Worm (Caenorhabditis elegans) whole organism, L1 larva: Measurements from ENCODE around the gene exc-6.

Experiments used
- C04F5.9 ChIP-seq: sonication (generic microtip); optimal IDR thresholded peaks from 2 replicates; lab custom pipeline; 2016; ENCODE audit warnings: missing genetic modification characterization, missing compliant biosample characterization
- C34B4.2 ChIP-seq: sonication (generic microtip); optimal IDR thresholded peaks from 2 replicates; lab custom pipeline; 2017; ENCODE audit warnings: mild to moderate bottlenecking, missing genetic modification characterization, missing compliant biosample characterization
- F16B12.6 ChIP-seq: fragments of 150-350 bp; optimal IDR thresholded peaks from 2 replicates; lab custom pipeline; 2014; ENCODE audit warnings: missing biosample characterization, missing genetic modification characterization
- ama-1 ChIP-seq: fragments of 150-350 bp; optimal IDR thresholded peaks from 2 replicates; lab custom pipeline; 2014
- ceh-8 ChIP-seq: fragments of 200-800 bp; sonication (Bioruptor generic); optimal IDR thresholded peaks from 2 replicates; lab custom pipeline; 2018; ENCODE audit warnings: mild to moderate bottlenecking, missing genetic modification characterization, moderate library complexity, missing compliant biosample characterization
- ceh-82 ChIP-seq, 3 experiments: fragments of 150-350 bp in 1 of 3; sonication (generic microtip) in 2 of 3; optimal IDR thresholded peaks; 2 replicates each; lab custom pipeline; 2014 to 2017; ENCODE audit warnings: missing biosample characterization in 3 of 3, missing genetic modification characterization in 3 of 3
- ceh-90 ChIP-seq: sonication (generic microtip); optimal IDR thresholded peaks from 2 replicates; lab custom pipeline; 2016; ENCODE audit warnings: missing genetic modification characterization, missing compliant biosample characterization
- dpl-1 ChIP-seq, 3 experiments: fragments of 150-350 bp in 2 of 3; sonication (generic microtip) in 1 of 3; optimal IDR thresholded peaks; 2 replicates each; lab custom pipeline; 2014 to 2017; ENCODE audit warnings: missing biosample characterization in 3 of 3, missing genetic modification characterization in 3 of 3, missing genetic modification reagents in 3 of 3
- dsc-1 ChIP-seq: sonication (generic microtip); optimal IDR thresholded peaks from 2 replicates; lab custom pipeline; 2016; ENCODE audit warnings: mild to moderate bottlenecking, missing genetic modification characterization, missing compliant biosample characterization
- efl-1 ChIP-seq, 4 experiments: fragments of 150-350 bp; optimal IDR thresholded peaks in 3 of 4; peaks in 1 of 4; 1 replicate in 1 of 4; 2 replicates in 3 of 4; lab custom pipeline; 2014; ENCODE audit warnings: missing biosample characterization in 2 of 4, missing genetic modification characterization in 2 of 4, missing genetic modification reagents in 2 of 4
- elt-2 ChIP-seq: sonication (generic microtip); optimal IDR thresholded peaks from 2 replicates; lab custom pipeline; 2016; ENCODE audit warnings: missing genetic modification characterization, mild to moderate bottlenecking, inconsistent platforms, missing compliant biosample characterization, missing genetic modification reagents
- elt-3 ChIP-seq, 6 experiments: fragments of 150-350 bp in 1 of 6; sonication (generic microtip); optimal IDR thresholded peaks; 2 replicates each; lab custom pipeline; 2017 to 2018; ENCODE audit warnings: missing biosample characterization in 6 of 6, missing genetic modification characterization in 6 of 6, inconsistent platforms in 1 of 6
- fkh-10 ChIP-seq: sonication (generic microtip); optimal IDR thresholded peaks from 2 replicates; lab custom pipeline; 2017; ENCODE audit warnings: missing biosample characterization, missing genetic modification reagents, missing genetic modification characterization
- fkh-4 ChIP-seq: sonication (generic microtip); optimal IDR thresholded peaks from 2 replicates; lab custom pipeline; 2016; ENCODE audit warnings: missing compliant biosample characterization, missing genetic modification characterization, borderline replicate concordance
- grh-1 ChIP-seq: fragments of 200-800 bp; sonication (Bioruptor generic); IDR thresholded peaks from 2 replicates; pipeline ENCODE4 v1.3.6; 2022; ENCODE audit warnings: missing genetic modification reagents, missing genetic modification characterization, missing compliant biosample characterization
- hlh-4 ChIP-seq: sonication (generic microtip); optimal IDR thresholded peaks from 2 replicates; lab custom pipeline; 2016; ENCODE audit warnings: mild to moderate bottlenecking, missing genetic modification characterization, missing compliant biosample characterization
- hpl-2 ChIP-seq: fragments of 150-350 bp; optimal IDR thresholded peaks from 2 replicates; lab custom pipeline; 2014; ENCODE audit warnings: missing biosample characterization, missing genetic modification reagents, missing genetic modification characterization
- lin-15B ChIP-seq: fragments of 150-350 bp; sonication (generic microtip); optimal IDR thresholded peaks from 3 replicates; lab custom pipeline; 2014; ENCODE audit warnings: missing biosample characterization, missing genetic modification characterization
- lin-35 ChIP-seq, 2 experiments: fragments of 150-350 bp; optimal IDR thresholded peaks; 2 replicates each; lab custom pipeline; 2014; ENCODE audit warnings: missing biosample characterization in 2 of 2, missing genetic modification characterization in 2 of 2, missing genetic modification reagents in 2 of 2
- lir-3 ChIP-seq: sonication (generic microtip); optimal IDR thresholded peaks from 2 replicates; lab custom pipeline; 2016; ENCODE audit warnings: mild to moderate bottlenecking, missing genetic modification characterization, moderate library complexity, missing compliant biosample characterization; ENCODE audit not compliant: poor library complexity
- lsy-2 ChIP-seq, 2 experiments: fragments of 150-350 bp; optimal IDR thresholded peaks; 2 replicates each; lab custom pipeline; 2014; ENCODE audit warnings: missing biosample characterization in 2 of 2, missing genetic modification characterization in 2 of 2
- mab-9 ChIP-seq: fragments of 200-800 bp; sonication (Bioruptor generic); IDR thresholded peaks from 2 replicates; pipeline ENCODE4 v1.3.6; 2022; ENCODE audit warnings: missing genetic modification reagents, missing genetic modification characterization, missing compliant biosample characterization
- mdl-1 ChIP-seq, 2 experiments: fragments of 150-350 bp; optimal IDR thresholded peaks; 2 replicates each; lab custom pipeline; 2014 to 2017; ENCODE audit warnings: missing biosample characterization in 2 of 2, missing genetic modification characterization in 2 of 2, inconsistent platforms in 1 of 2
- mef-2 ChIP-seq: fragments of 150-350 bp; optimal IDR thresholded peaks from 2 replicates; lab custom pipeline; 2014; ENCODE audit warnings: missing biosample characterization, missing genetic modification characterization
- mep-1 ChIP-seq: fragments of 150-350 bp; optimal IDR thresholded peaks from 2 replicates; lab custom pipeline; 2014; ENCODE audit warnings: missing biosample characterization, missing genetic modification characterization
- nhr-11 ChIP-seq: fragments of 150-350 bp; optimal IDR thresholded peaks from 2 replicates; lab custom pipeline; 2014; ENCODE audit warnings: missing biosample characterization, missing genetic modification characterization
- nhr-12 ChIP-seq: sonication (generic microtip); optimal IDR thresholded peaks from 2 replicates; lab custom pipeline; 2017; ENCODE audit warnings: missing biosample characterization, missing genetic modification characterization
- nhr-19 ChIP-seq: fragments of 200-800 bp; sonication (Bioruptor generic); conservative IDR thresholded peaks from 2 replicates; pipeline ENCODE4 v1.3.6; 2022; ENCODE audit warnings: missing genetic modification characterization, missing compliant biosample characterization
- nhr-20 ChIP-seq: sonication (generic microtip); optimal IDR thresholded peaks from 2 replicates; lab custom pipeline; 2016; ENCODE audit warnings: mild to moderate bottlenecking, missing genetic modification characterization, missing compliant biosample characterization
- nhr-47 ChIP-seq: sonication (generic microtip); optimal IDR thresholded peaks from 2 replicates; lab custom pipeline; 2016; ENCODE audit warnings: mild to moderate bottlenecking, missing genetic modification characterization, moderate library complexity, missing compliant biosample characterization
- nhr-71 ChIP-seq: sonication (generic microtip); optimal IDR thresholded peaks from 2 replicates; lab custom pipeline; 2016; ENCODE audit warnings: mild to moderate bottlenecking, missing genetic modification characterization, moderate library complexity, missing compliant biosample characterization
- nhr-76 ChIP-seq: sonication (generic microtip); optimal IDR thresholded peaks from 2 replicates; lab custom pipeline; 2017; ENCODE audit warnings: missing biosample characterization, missing genetic modification characterization
- nhr-85 ChIP-seq: sonication (generic microtip); peaks from one replicate; lab custom pipeline; 2016; ENCODE audit warnings: missing genetic modification characterization, inconsistent platforms, missing compliant biosample characterization
- nhr-90 ChIP-seq: sonication (generic microtip); optimal IDR thresholded peaks from 2 replicates; lab custom pipeline; 2016; ENCODE audit warnings: mild to moderate bottlenecking, missing genetic modification characterization, missing compliant biosample characterization; ENCODE audit not compliant: poor library complexity
- pag-3 ChIP-seq: sonication (generic microtip); optimal IDR thresholded peaks from 2 replicates; lab custom pipeline; 2017; ENCODE audit warnings: missing genetic modification characterization, mild to moderate bottlenecking, missing compliant biosample characterization, antibody characterized with exemption, borderline replicate concordance; ENCODE audit not compliant: insufficient read depth
- pax-3 ChIP-seq: fragments of 200-800 bp; sonication (Bioruptor generic); optimal IDR thresholded peaks from 2 replicates; lab custom pipeline; 2018; ENCODE audit warnings: mild to moderate bottlenecking, missing genetic modification characterization, moderate library complexity, missing compliant biosample characterization
- pqm-1 ChIP-seq: sonication (generic microtip); optimal IDR thresholded peaks from 3 replicates; lab custom pipeline; 2017; ENCODE audit warnings: missing biosample characterization, missing genetic modification characterization
- rnt-1 ChIP-seq: sonication (generic microtip); optimal IDR thresholded peaks from 2 replicates; lab custom pipeline; 2016; ENCODE audit warnings: mild to moderate bottlenecking, missing genetic modification characterization, moderate library complexity, missing compliant biosample characterization
- snpc-4 ChIP-seq: fragments of 150-350 bp; optimal IDR thresholded peaks from 2 replicates; lab custom pipeline; 2014; ENCODE audit warnings: missing biosample characterization, missing genetic modification characterization
- snu-23 ChIP-seq: sonication (generic microtip); optimal IDR thresholded peaks from 2 replicates; lab custom pipeline; 2016; ENCODE audit warnings: missing genetic modification characterization, missing compliant biosample characterization
- swsn-7 ChIP-seq: sonication (generic microtip); optimal IDR thresholded peaks from 2 replicates; lab custom pipeline; 2016; ENCODE audit warnings: missing genetic modification characterization, missing compliant biosample characterization
- unc-130 ChIP-seq: fragments of 150-350 bp; optimal IDR thresholded peaks from 2 replicates; lab custom pipeline; 2017; ENCODE audit warnings: missing biosample characterization, missing genetic modification characterization, inconsistent platforms
- xbp-1 ChIP-seq: sonication (generic microtip); optimal IDR thresholded peaks from 2 replicates; lab custom pipeline; 2016; ENCODE audit warnings: missing genetic modification characterization, missing compliant biosample characterization
- ztf-11 ChIP-seq, 2 experiments: sonication (generic microtip); optimal IDR thresholded peaks; 2 replicates each; lab custom pipeline; 2016 to 2017; ENCODE audit warnings: missing genetic modification characterization in 2 of 2, missing biosample characterization in 1 of 2, missing compliant biosample characterization in 1 of 2
- ztf-4 ChIP-seq: fragments of 150-350 bp; optimal IDR thresholded peaks from 2 replicates; lab custom pipeline; 2014; ENCODE audit warnings: missing biosample characterization, missing genetic modification characterization

Gene exc-6

DNA sequence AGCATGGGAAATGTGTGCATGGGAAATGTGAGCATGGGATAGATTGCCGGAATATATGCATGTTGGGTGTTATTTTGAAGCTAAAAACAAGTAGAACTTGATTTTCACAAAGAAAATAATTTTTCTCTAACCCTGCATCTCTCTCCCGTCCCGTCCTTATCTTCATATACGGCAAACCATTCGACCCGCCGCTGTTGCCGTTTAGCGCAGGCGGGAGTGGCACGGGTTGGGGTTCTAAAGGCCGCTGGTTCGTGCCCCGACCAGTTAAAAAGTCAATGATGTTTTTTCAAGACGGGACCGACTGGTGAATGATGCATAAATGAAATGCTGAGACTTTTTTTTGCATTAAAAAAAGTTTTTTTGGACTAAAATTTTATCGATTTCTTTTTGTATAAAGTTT is 19.2 kb downstream of the exc-6 start:
- TF ChIP-seq lin-15B (tag; lab: Kevin White, UChicago) (no peak), hlh-4 (tag; lab: Kevin White, UChicago) (no peak), ama-1 (no peak), ceh-90 (tag; lab: Kevin White, UChicago) (no peak), nhr-19 (GFP tag; lab: Robert Waterston, UW) (no peak), ceh-82 (tag; optimal IDR thresholded peaks at IDR 0.05; lab: Kevin White, UChicago) (peak in 1 of 3 experiments; percentile 15), C04F5.9 (tag; lab: Kevin White, UChicago) (no peak), pax-3 (tag; lab: Kevin White, UChicago) (no peak), nhr-90 (tag; lab: Kevin White, UChicago) (peak; percentile 37), nhr-85 (peak; percentile 58), hpl-2 (GFP tag; lab: Kevin White, UChicago) (no peak), snpc-4 (tag; lab: Kevin White, UChicago) (no peak), mef-2 (tag; lab: Kevin White, UChicago) (no peak), dpl-1 (GFP tag; optimal IDR thresholded peaks at IDR 0.05; lab: Kevin White, UChicago) (peak in 1 of 3 experiments; percentile 9), ztf-11 (tag; optimal IDR thresholded peaks at IDR 0.05; lab: Kevin White, UChicago) (no peak), mdl-1 (tag; optimal IDR thresholded peaks at IDR 0.05; lab: Kevin White, UChicago) (peak in 1 of 2 experiments; percentile 16), xbp-1 (no peak), nhr-47 (tag; lab: Kevin White, UChicago) (peak; percentile 25), snu-23 (peak; percentile 31), rnt-1 (tag; lab: Kevin White, UChicago) (peak; percentile 14), nhr-12 (tag; lab: Kevin White, UChicago) (no peak), efl-1 (optimal IDR thresholded peaks at IDR 0.05; lab: Kevin White, UChicago) (peak in 1 of 2 experiments; percentile 33), efl-1 (GFP tag; optimal IDR thresholded peaks at IDR 0.05 in 1 of 2; lab: Kevin White, UChicago) (peak in 1 of 2 experiments; percentile 90), mep-1 (tag; lab: Kevin White, UChicago) (peak; percentile 50), lsy-2 (tag; optimal IDR thresholded peaks at IDR 0.05; lab: Kevin White, UChicago) (peak in 1 of 2 experiments; percentile 49), grh-1 (GFP tag; lab: Robert Waterston, UW) (no peak), nhr-11 (tag; lab: Kevin White, UChicago) (no peak), nhr-76 (no peak), lir-3 (tag; lab: Kevin White, UChicago) (no peak), mab-9 (GFP tag; lab: Robert Waterston, UW) (no peak), elt-2 (tag; lab: Kevin White, UChicago) (peak; percentile 7), lin-35 (GFP tag; optimal IDR thresholded peaks at IDR 0.05; lab: Kevin White, UChicago) (peak in 1 of 2 experiments; percentile 46), pag-3 (tag; lab: Kevin White, UChicago) (no peak)

DNA sequence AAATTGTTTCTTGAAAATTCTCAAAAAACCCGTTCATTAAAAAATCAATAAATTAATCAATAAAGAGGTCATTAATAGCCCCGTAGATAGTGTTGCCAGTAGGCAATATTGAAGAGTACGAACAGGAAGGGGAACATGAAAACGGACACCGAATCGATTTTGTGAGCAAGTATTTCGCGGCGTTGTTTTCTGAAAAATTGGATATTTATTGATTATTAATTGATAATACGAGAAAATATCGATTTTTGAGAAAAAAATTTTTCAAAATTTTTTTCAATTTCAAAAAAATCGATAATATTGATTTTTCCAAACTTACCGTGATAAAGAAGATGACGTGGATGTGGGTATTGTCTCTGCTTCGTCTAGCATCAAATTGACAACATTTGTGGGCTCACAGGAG is 22.5 kb downstream of the exc-6 start:
- no peak for TF ChIP-seq ztf-11 (tag; optimal IDR thresholded peaks at IDR 0.05; lab: Kevin White, UChicago)
- no peak for TF ChIP-seq efl-1 (optimal IDR thresholded peaks at IDR 0.05; lab: Kevin White, UChicago)
- TF ChIP-seq efl-1 (GFP tag; optimal IDR thresholded peaks at IDR 0.05 in 1 of 2; lab: Kevin White, UChicago) = peak in 1 of 2 experiments; percentile 37

DNA sequence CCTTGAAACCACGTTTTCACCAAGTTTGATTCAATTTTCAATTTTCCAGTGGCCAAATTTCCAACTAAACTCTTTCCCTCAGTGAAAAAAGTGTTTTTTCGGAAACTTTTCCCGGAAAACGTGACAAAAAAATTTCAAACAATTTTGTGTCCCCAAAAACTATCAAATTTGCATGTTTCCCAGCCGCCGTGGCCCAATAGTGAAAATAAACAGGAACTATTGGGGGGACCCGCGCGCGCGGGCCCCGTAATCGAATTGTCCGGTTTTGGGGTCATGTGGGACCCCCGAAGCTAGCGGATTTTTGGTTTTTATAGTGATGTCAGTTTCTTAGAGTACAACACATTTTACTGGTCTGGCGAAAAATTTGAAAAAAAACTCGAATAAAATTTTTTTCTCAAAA is 28.5 kb downstream of the exc-6 start:
- no peak for TF ChIP-seq lin-15B (tag; lab: Kevin White, UChicago)
- TF ChIP-seq nhr-11 (tag; lab: Kevin White, UChicago) = no peak
- TF ChIP-seq snpc-4 (tag; lab: Kevin White, UChicago) = no peak
- TF ChIP-seq efl-1 (optimal IDR thresholded peaks at IDR 0.05; lab: Kevin White, UChicago) = no peak
- peak in 1 of 2 experiments; percentile 59 for TF ChIP-seq efl-1 (GFP tag; optimal IDR thresholded peaks at IDR 0.05 in 1 of 2; lab: Kevin White, UChicago)
- TF ChIP-seq unc-130 = no peak
- no peak for TF ChIP-seq C34B4.2 (tag; lab: Kevin White, UChicago)
- no peak for TF ChIP-seq ama-1
- TF ChIP-seq ceh-90 (tag; lab: Kevin White, UChicago) = no peak
- no peak for TF ChIP-seq ceh-8 (GFP tag; lab: Kevin White, UChicago)
- TF ChIP-seq lsy-2 (tag; optimal IDR thresholded peaks at IDR 0.05; lab: Kevin White, UChicago) = no peak
- TF ChIP-seq mab-9 (GFP tag; lab: Robert Waterston, UW) = no peak
- no peak for TF ChIP-seq fkh-10 (GFP tag; lab: Kevin White, UChicago)
- TF ChIP-seq nhr-71 = peak; percentile 19
- TF ChIP-seq ztf-11 (tag; optimal IDR thresholded peaks at IDR 0.05; lab: Kevin White, UChicago) = no peak
- no peak for TF ChIP-seq pax-3 (tag; lab: Kevin White, UChicago)
- TF ChIP-seq nhr-47 (tag; lab: Kevin White, UChicago) = peak; percentile 24
- no peak for TF ChIP-seq ztf-4 (tag; lab: Kevin White, UChicago)
- TF ChIP-seq swsn-7 (tag; lab: Kevin White, UChicago) = no peak
- TF ChIP-seq mep-1 (tag; lab: Kevin White, UChicago) = no peak
- no peak for TF ChIP-seq fkh-4 (tag; lab: Kevin White, UChicago)
- no peak for TF ChIP-seq xbp-1
- no peak for TF ChIP-seq dsc-1 (tag; lab: Kevin White, UChicago)
- TF ChIP-seq pqm-1 (tag; lab: Kevin White, UChicago) = no peak
- TF ChIP-seq nhr-20 (tag; lab: Kevin White, UChicago) = no peak
- TF ChIP-seq F16B12.6 (tag; lab: Kevin White, UChicago) = no peak
- TF ChIP-seq elt-3 (tag; optimal IDR thresholded peaks at IDR 0.05; lab: Kevin White, UChicago) = no peak
- no peak for TF ChIP-seq hlh-4 (tag; lab: Kevin White, UChicago)
